Worm (Caenorhabditis elegans): ENCODE results near the gene txdc-17.

DNA sequence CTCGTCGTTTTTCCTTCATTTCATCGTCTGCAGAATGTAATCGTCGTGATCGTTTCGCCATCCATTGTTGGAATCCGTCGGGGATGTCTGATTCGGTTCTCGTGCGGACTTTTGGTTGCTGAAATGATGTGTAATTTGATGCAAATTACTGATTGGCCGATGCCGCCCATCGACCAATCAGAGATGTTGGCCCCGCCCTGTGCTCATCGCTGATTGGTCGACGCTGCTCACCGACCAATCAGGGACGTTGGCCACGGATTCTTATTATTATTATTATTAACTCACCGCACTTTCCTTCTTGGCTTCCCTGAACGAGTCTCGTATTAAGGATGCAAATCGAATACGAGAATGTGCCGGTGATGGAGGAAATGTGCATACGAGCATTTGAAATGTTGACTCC, 40.4 kb upstream of the txdc-17 start:
- TF ChIP-seq flt-1 (GFP tag; IDR thresholded peaks at IDR 0.05) (no peak), klf-2 (GFP tag; conservative IDR thresholded peaks at IDR 0.05) (no peak), ztf-23 (GFP tag; IDR thresholded peaks at IDR 0.05) (no peak), T22C8.4 (GFP tag; IDR thresholded peaks at IDR 0.05) (no peak), med-1 (GFP tag; optimal IDR thresholded peaks at IDR 0.05; ENCODE audit: insufficient read depth) (no peak)
